Worm (Caenorhabditis elegans): ENCODE results near the gene klp-4.

- TF ChIP-seq ama-1 (optimal IDR thresholded peaks at IDR 0.05) (no peak), nhr-11 (tag; optimal IDR thresholded peaks at IDR 0.05) (no peak), snpc-4 (tag; optimal IDR thresholded peaks at IDR 0.05) (no peak), egl-5 (tag; optimal IDR thresholded peaks at IDR 0.05) (no peak), nhr-77 (tag; optimal IDR thresholded peaks at IDR 0.05) (no peak), nhr-23 (tag; optimal IDR thresholded peaks at IDR 0.05) (no peak), pqm-1 (tag; optimal IDR thresholded peaks at IDR 0.05) (no peak), unc-62 (GFP tag; optimal IDR thresholded peaks at IDR 0.05) (no peak), pha-4 (tag; optimal IDR thresholded peaks at IDR 0.05) (no peak), unc-39 (tag; optimal IDR thresholded peaks at IDR 0.05) (no peak), ztf-11 (tag; optimal IDR thresholded peaks at IDR 0.05) (no peak)
These were observed 1.8 kb downstream of the klp-4 start for ce11 chrX:3176728-3177127.

Data from whole organism, L3 larva.